Worm (Caenorhabditis elegans) whole organism, L3 larva: ENCODE measurements around the gene srt-53.

Source experiments
- ama-1 ChIP-seq: fragments of 150-350 bp; optimal IDR thresholded peaks from 2 replicates; lab custom pipeline; 2018
- ceh-28 ChIP-seq: fragments of 150-350 bp; optimal IDR thresholded peaks from 2 replicates; lab custom pipeline; 2014; ENCODE audit warnings: missing biosample characterization, missing genetic modification reagents, missing genetic modification characterization
- ceh-82 ChIP-seq: fragments of 150-350 bp; optimal IDR thresholded peaks from 2 replicates; lab custom pipeline; 2014; ENCODE audit warnings: missing biosample characterization, missing genetic modification characterization
- daf-12 ChIP-seq: fragments of 150-350 bp; optimal IDR thresholded peaks from 2 replicates; lab custom pipeline; 2014; ENCODE audit warnings: missing biosample characterization, missing genetic modification reagents, missing genetic modification characterization
- egl-5 ChIP-seq: fragments of 150-350 bp; optimal IDR thresholded peaks from 2 replicates; lab custom pipeline; 2017; ENCODE audit warnings: missing biosample characterization, missing genetic modification reagents, missing genetic modification characterization, inconsistent platforms
- hmg-11 ChIP-seq: sonication (generic microtip); optimal IDR thresholded peaks from 2 replicates; lab custom pipeline; 2016; ENCODE audit warnings: missing genetic modification characterization, missing compliant biosample characterization
- lin-15B ChIP-seq: fragments of 150-350 bp; optimal IDR thresholded peaks from 2 replicates; lab custom pipeline; 2014; ENCODE audit warnings: missing biosample characterization, missing genetic modification characterization
- lin-39 ChIP-seq: fragments of 150-350 bp; optimal IDR thresholded peaks from 2 replicates; lab custom pipeline; 2018; ENCODE audit warnings: missing biosample characterization, missing genetic modification reagents, missing genetic modification characterization
- sea-2 ChIP-seq: fragments of 150-350 bp; sonication (generic microtip); optimal IDR thresholded peaks from 4 replicates; lab custom pipeline; 2014; ENCODE audit warnings: missing biosample characterization, missing genetic modification reagents, missing genetic modification characterization
- skn-1 ChIP-seq: fragments of 150-350 bp; optimal IDR thresholded peaks from 2 replicates; lab custom pipeline; 2014; ENCODE audit warnings: missing biosample characterization, missing genetic modification characterization
- unc-39 ChIP-seq: sonication (generic microtip); optimal IDR thresholded peaks from 4 replicates; lab custom pipeline; 2017; ENCODE audit warnings: missing biosample characterization, missing genetic modification characterization
- unc-62 ChIP-seq: fragments of 150-350 bp; sonication (generic microtip); optimal IDR thresholded peaks from 4 replicates; lab custom pipeline; 2014; ENCODE audit warnings: missing biosample characterization, missing genetic modification reagents, missing genetic modification characterization
- ztf-4 ChIP-seq: fragments of 150-350 bp; optimal IDR thresholded peaks from 2 replicates; lab custom pipeline; 2014; ENCODE audit warnings: missing biosample characterization, missing genetic modification characterization

ce11 chrV:7899761-7900160 is 40.4 kb downstream of the srt-53 start, which contains the start of gene F40A3.7:
- TF ChIP-seq skn-1 (tag; lab: Kevin White, UChicago) (no peak), ceh-28 (no peak), lin-15B (no peak), ceh-82 (tag; lab: Kevin White, UChicago) (no peak), hmg-11 (tag; lab: Kevin White, UChicago) (no peak), unc-39 (no peak), lin-39 (tag; lab: Kevin White, UChicago) (no peak), ztf-4 (tag; lab: Kevin White, UChicago) (no peak), sea-2 (GFP tag; lab: Kevin White, UChicago) (no peak), ama-1 (no peak), unc-62 (GFP tag; lab: Kevin White, UChicago) (no peak), daf-12 (no peak), egl-5 (tag; lab: Kevin White, UChicago) (no peak)
